Worm (Caenorhabditis elegans) whole organism, L1 larva: ENCODE data around the gene H35B03.2.

Experiments used
- C16A3.4 ChIP-seq: fragments of 150-350 bp; optimal IDR thresholded peaks from 2 replicates; lab custom pipeline; 2014; ENCODE audit warnings: missing biosample characterization, missing genetic modification characterization
- F16B12.6 ChIP-seq: fragments of 150-350 bp; optimal IDR thresholded peaks from 2 replicates; lab custom pipeline; 2014; ENCODE audit warnings: missing biosample characterization, missing genetic modification characterization
- Y116A8C.19 ChIP-seq: sonication (generic microtip); optimal IDR thresholded peaks from 2 replicates; lab custom pipeline; 2016; ENCODE audit warnings: missing compliant biosample characterization, missing genetic modification characterization, borderline replicate concordance
- aha-1 ChIP-seq: fragments of 150-350 bp; optimal IDR thresholded peaks from 2 replicates; lab custom pipeline; 2014; ENCODE audit warnings: missing biosample characterization, missing genetic modification characterization
- alr-1 ChIP-seq: fragments of 200-800 bp; sonication (Bioruptor generic); optimal IDR thresholded peaks from 2 replicates; lab custom pipeline; 2018; ENCODE audit warnings: borderline replicate concordance, mild to moderate bottlenecking, missing genetic modification characterization, missing compliant biosample characterization
- aly-2 ChIP-seq: fragments of 150-350 bp; optimal IDR thresholded peaks from 2 replicates; lab custom pipeline; 2014; ENCODE audit warnings: missing biosample characterization, missing genetic modification characterization
- ama-1 ChIP-seq: fragments of 150-350 bp; optimal IDR thresholded peaks from 2 replicates; lab custom pipeline; 2014
- blmp-1 ChIP-seq: fragments of 150-350 bp; optimal IDR thresholded peaks from 2 replicates; lab custom pipeline; 2014; ENCODE audit warnings: missing biosample characterization, missing genetic modification characterization
- ceh-63 ChIP-seq: fragments of 200-800 bp; sonication (Bioruptor generic); optimal IDR thresholded peaks from 2 replicates; lab custom pipeline; 2018; ENCODE audit warnings: mild to moderate bottlenecking, missing genetic modification characterization, missing compliant biosample characterization
- ceh-8 ChIP-seq: fragments of 200-800 bp; sonication (Bioruptor generic); optimal IDR thresholded peaks from 2 replicates; lab custom pipeline; 2018; ENCODE audit warnings: mild to moderate bottlenecking, missing genetic modification characterization, moderate library complexity, missing compliant biosample characterization
- ceh-82 ChIP-seq, 3 experiments: fragments of 150-350 bp in 1 of 3; sonication (generic microtip) in 2 of 3; optimal IDR thresholded peaks; 2 replicates each; lab custom pipeline; 2014 to 2017; ENCODE audit warnings: missing biosample characterization in 3 of 3, missing genetic modification characterization in 3 of 3
- ceh-88 ChIP-seq: fragments of 200-800 bp; sonication (Bioruptor generic); IDR thresholded peaks from 2 replicates; pipeline ENCODE4 v1.3.6; 2022; ENCODE audit warnings: missing genetic modification characterization, missing compliant biosample characterization
- ceh-90 ChIP-seq: sonication (generic microtip); optimal IDR thresholded peaks from 2 replicates; lab custom pipeline; 2016; ENCODE audit warnings: missing genetic modification characterization, missing compliant biosample characterization
- ces-1 ChIP-seq: fragments of 150-350 bp; optimal IDR thresholded peaks from 2 replicates; lab custom pipeline; 2014; ENCODE audit warnings: missing biosample characterization, missing genetic modification reagents, missing genetic modification characterization
- dsc-1 ChIP-seq: sonication (generic microtip); optimal IDR thresholded peaks from 2 replicates; lab custom pipeline; 2016; ENCODE audit warnings: mild to moderate bottlenecking, missing genetic modification characterization, missing compliant biosample characterization
- efl-1 ChIP-seq, 4 experiments: fragments of 150-350 bp; optimal IDR thresholded peaks in 3 of 4; peaks in 1 of 4; 1 replicate in 1 of 4; 2 replicates in 3 of 4; lab custom pipeline; 2014; ENCODE audit warnings: missing biosample characterization in 2 of 4, missing genetic modification characterization in 2 of 4, missing genetic modification reagents in 2 of 4
- efl-3 ChIP-seq: fragments of 200-800 bp; sonication (Bioruptor generic); optimal IDR thresholded peaks from 2 replicates; lab custom pipeline; 2018; ENCODE audit warnings: mild to moderate bottlenecking, missing genetic modification characterization, missing compliant biosample characterization
- egl-13 ChIP-seq: sonication (generic microtip); optimal IDR thresholded peaks from 2 replicates; lab custom pipeline; 2016; ENCODE audit warnings: missing genotype, missing genetic modification reagents, missing genetic modification characterization, missing compliant biosample characterization
- elt-2 ChIP-seq: sonication (generic microtip); optimal IDR thresholded peaks from 2 replicates; lab custom pipeline; 2016; ENCODE audit warnings: missing genetic modification characterization, mild to moderate bottlenecking, inconsistent platforms, missing compliant biosample characterization, missing genetic modification reagents
- ets-5 ChIP-seq: fragments of 200-800 bp; sonication (Bioruptor generic); IDR thresholded peaks from 2 replicates; pipeline ENCODE4 v1.3.6; 2022; ENCODE audit warnings: missing genetic modification characterization, missing compliant biosample characterization
- fkh-10 ChIP-seq: sonication (generic microtip); optimal IDR thresholded peaks from 2 replicates; lab custom pipeline; 2017; ENCODE audit warnings: missing biosample characterization, missing genetic modification reagents, missing genetic modification characterization
- fkh-8 ChIP-seq: sonication (generic microtip); optimal IDR thresholded peaks from 2 replicates; lab custom pipeline; 2016; ENCODE audit warnings: mild to moderate bottlenecking, missing genetic modification characterization, missing compliant biosample characterization
- hlh-4 ChIP-seq: sonication (generic microtip); optimal IDR thresholded peaks from 2 replicates; lab custom pipeline; 2016; ENCODE audit warnings: mild to moderate bottlenecking, missing genetic modification characterization, missing compliant biosample characterization
- hpl-2 ChIP-seq: fragments of 150-350 bp; optimal IDR thresholded peaks from 2 replicates; lab custom pipeline; 2014; ENCODE audit warnings: missing biosample characterization, missing genetic modification reagents, missing genetic modification characterization
- irx-1 ChIP-seq: sonication (generic microtip); optimal IDR thresholded peaks from 2 replicates; lab custom pipeline; 2016; ENCODE audit warnings: missing genetic modification characterization, missing compliant biosample characterization
- isw-1 ChIP-seq: fragments of 200-800 bp; sonication (Bioruptor generic); IDR thresholded peaks from 2 replicates; pipeline ENCODE4 v1.3.6; 2022; ENCODE audit warnings: missing genetic modification characterization, missing compliant biosample characterization
- jun-1 ChIP-seq: fragments of 150-350 bp; optimal IDR thresholded peaks from 2 replicates; lab custom pipeline; 2014; ENCODE audit warnings: missing biosample characterization, missing genetic modification reagents, missing genetic modification characterization
- lin-15B ChIP-seq: fragments of 150-350 bp; sonication (generic microtip); optimal IDR thresholded peaks from 3 replicates; lab custom pipeline; 2014; ENCODE audit warnings: missing biosample characterization, missing genetic modification characterization
- lin-35 ChIP-seq, 2 experiments: fragments of 150-350 bp; optimal IDR thresholded peaks; 2 replicates each; lab custom pipeline; 2014; ENCODE audit warnings: missing biosample characterization in 2 of 2, missing genetic modification characterization in 2 of 2, missing genetic modification reagents in 2 of 2
- mab-9 ChIP-seq: fragments of 200-800 bp; sonication (Bioruptor generic); IDR thresholded peaks from 2 replicates; pipeline ENCODE4 v1.3.6; 2022; ENCODE audit warnings: missing genetic modification reagents, missing genetic modification characterization, missing compliant biosample characterization
- mdl-1 ChIP-seq, 2 experiments: fragments of 150-350 bp; optimal IDR thresholded peaks; 2 replicates each; lab custom pipeline; 2014 to 2017; ENCODE audit warnings: missing biosample characterization in 2 of 2, missing genetic modification characterization in 2 of 2, inconsistent platforms in 1 of 2
- nhr-11 ChIP-seq: fragments of 150-350 bp; optimal IDR thresholded peaks from 2 replicates; lab custom pipeline; 2014; ENCODE audit warnings: missing biosample characterization, missing genetic modification characterization
- nhr-19 ChIP-seq: fragments of 200-800 bp; sonication (Bioruptor generic); conservative IDR thresholded peaks from 2 replicates; pipeline ENCODE4 v1.3.6; 2022; ENCODE audit warnings: missing genetic modification characterization, missing compliant biosample characterization
- nhr-20 ChIP-seq: sonication (generic microtip); optimal IDR thresholded peaks from 2 replicates; lab custom pipeline; 2016; ENCODE audit warnings: mild to moderate bottlenecking, missing genetic modification characterization, missing compliant biosample characterization
- nhr-237 ChIP-seq: fragments of 150-350 bp; optimal IDR thresholded peaks from 2 replicates; lab custom pipeline; 2014; ENCODE audit warnings: missing biosample characterization, missing genetic modification characterization
- nhr-28 ChIP-seq: fragments of 150-350 bp; optimal IDR thresholded peaks from 2 replicates; lab custom pipeline; 2014; ENCODE audit warnings: missing biosample characterization, missing genetic modification characterization
- nhr-71 ChIP-seq: sonication (generic microtip); optimal IDR thresholded peaks from 2 replicates; lab custom pipeline; 2016; ENCODE audit warnings: mild to moderate bottlenecking, missing genetic modification characterization, moderate library complexity, missing compliant biosample characterization
- nhr-76 ChIP-seq: sonication (generic microtip); optimal IDR thresholded peaks from 2 replicates; lab custom pipeline; 2017; ENCODE audit warnings: missing biosample characterization, missing genetic modification characterization
- nhr-84 ChIP-seq: sonication (generic microtip); optimal IDR thresholded peaks from 2 replicates; lab custom pipeline; 2017; ENCODE audit warnings: missing biosample characterization, missing genetic modification characterization
- nhr-85 ChIP-seq: sonication (generic microtip); peaks from one replicate; lab custom pipeline; 2016; ENCODE audit warnings: missing genetic modification characterization, inconsistent platforms, missing compliant biosample characterization
- nhr-90 ChIP-seq: sonication (generic microtip); optimal IDR thresholded peaks from 2 replicates; lab custom pipeline; 2016; ENCODE audit warnings: mild to moderate bottlenecking, missing genetic modification characterization, missing compliant biosample characterization; ENCODE audit not compliant: poor library complexity
- pax-3 ChIP-seq: fragments of 200-800 bp; sonication (Bioruptor generic); optimal IDR thresholded peaks from 2 replicates; lab custom pipeline; 2018; ENCODE audit warnings: mild to moderate bottlenecking, missing genetic modification characterization, moderate library complexity, missing compliant biosample characterization
- rnt-1 ChIP-seq: sonication (generic microtip); optimal IDR thresholded peaks from 2 replicates; lab custom pipeline; 2016; ENCODE audit warnings: mild to moderate bottlenecking, missing genetic modification characterization, moderate library complexity, missing compliant biosample characterization
- snpc-4 ChIP-seq: fragments of 150-350 bp; optimal IDR thresholded peaks from 2 replicates; lab custom pipeline; 2014; ENCODE audit warnings: missing biosample characterization, missing genetic modification characterization
- sptf-1 ChIP-seq: fragments of 150-350 bp; optimal IDR thresholded peaks from 2 replicates; lab custom pipeline; 2014; ENCODE audit warnings: missing biosample characterization, missing genetic modification characterization
- sup-37 ChIP-seq: fragments of 200-800 bp; sonication (Bioruptor generic); optimal IDR thresholded peaks from 2 replicates; lab custom pipeline; 2018; ENCODE audit warnings: mild to moderate bottlenecking, missing genetic modification characterization, missing compliant biosample characterization
- tbx-2 ChIP-seq: sonication (generic microtip); optimal IDR thresholded peaks from 2 replicates; lab custom pipeline; 2016; ENCODE audit warnings: missing genetic modification characterization, missing compliant biosample characterization
- tlp-1 ChIP-seq: fragments of 150-350 bp; optimal IDR thresholded peaks from 2 replicates; lab custom pipeline; 2014; ENCODE audit warnings: missing biosample characterization, missing genetic modification characterization
- unc-130 ChIP-seq: fragments of 150-350 bp; optimal IDR thresholded peaks from 2 replicates; lab custom pipeline; 2017; ENCODE audit warnings: missing biosample characterization, missing genetic modification characterization, inconsistent platforms
- unc-62 ChIP-seq: fragments of 150-350 bp; optimal IDR thresholded peaks from 2 replicates; lab custom pipeline; 2014; ENCODE audit warnings: missing biosample characterization, missing genetic modification reagents, missing genetic modification characterization
- vab-15 ChIP-seq: sonication (generic microtip); optimal IDR thresholded peaks from 2 replicates; lab custom pipeline; 2017; ENCODE audit warnings: missing genotype, mild to moderate bottlenecking, missing genetic modification characterization, missing compliant biosample characterization
- xbp-1 ChIP-seq: sonication (generic microtip); optimal IDR thresholded peaks from 2 replicates; lab custom pipeline; 2016; ENCODE audit warnings: missing genetic modification characterization, missing compliant biosample characterization
- zip-4 ChIP-seq: fragments of 200-800 bp; sonication (Bioruptor generic); optimal IDR thresholded peaks from 2 replicates; lab custom pipeline; 2018; ENCODE audit warnings: mild to moderate bottlenecking, missing genetic modification characterization, moderate library complexity, missing compliant biosample characterization
- ztf-11 ChIP-seq, 2 experiments: sonication (generic microtip); optimal IDR thresholded peaks; 2 replicates each; lab custom pipeline; 2016 to 2017; ENCODE audit warnings: missing genetic modification characterization in 2 of 2, missing biosample characterization in 1 of 2, missing compliant biosample characterization in 1 of 2

H35B03.2 gene

ce11 chrIV:5764392-5764791 is 32.9 kb upstream of the H35B03.2 start:
- TF ChIP-seq tlp-1 (tag; lab: Kevin White, UChicago) (no peak), C16A3.4 (tag; lab: Kevin White, UChicago) (peak; percentile 51), mdl-1 (tag; optimal IDR thresholded peaks at IDR 0.05; lab: Kevin White, UChicago) (peak in 1 of 2 experiments; percentile 53), irx-1 (tag; lab: Kevin White, UChicago) (no peak), ceh-90 (tag; lab: Kevin White, UChicago) (no peak), nhr-90 (peak; percentile 66), efl-1 (optimal IDR thresholded peaks at IDR 0.05; lab: Kevin White, UChicago) (no peak), efl-1 (GFP tag; optimal IDR thresholded peaks at IDR 0.05 in 1 of 2; lab: Kevin White, UChicago) (peak in 1 of 2 experiments; percentile 44), fkh-10 (no peak), snpc-4 (tag; lab: Kevin White, UChicago) (no peak), nhr-19 (GFP tag; lab: Robert Waterston, UW) (peak; percentile 71), ama-1 (lab: Kevin White, UChicago) (no peak), efl-3 (no peak), ceh-63 (no peak), sup-37 (GFP tag; lab: Kevin White, UChicago) (no peak), rnt-1 (tag; lab: Kevin White, UChicago) (no peak), dsc-1 (tag; lab: Kevin White, UChicago) (no peak), ztf-11 (tag; optimal IDR thresholded peaks at IDR 0.05; lab: Kevin White, UChicago) (no peak), egl-13 (tag; lab: Kevin White, UChicago) (no peak), pax-3 (tag; lab: Kevin White, UChicago) (no peak), elt-2 (tag; lab: Kevin White, UChicago) (no peak), aly-2 (tag; lab: Kevin White, UChicago) (no peak), hlh-4 (tag; lab: Kevin White, UChicago) (no peak), unc-130 (tag; lab: Kevin White, UChicago) (peak; percentile 27), isw-1 (GFP tag; lab: Robert Waterston, UW) (no peak), nhr-84 (tag; lab: Kevin White, UChicago) (no peak), nhr-85 (peak; percentile 95), zip-4 (GFP tag; lab: Kevin White, UChicago) (no peak), lin-15B (no peak), tbx-2 (tag; lab: Kevin White, UChicago) (peak; percentile 66), F16B12.6 (tag; lab: Kevin White, UChicago) (no peak), ceh-88 (GFP tag; lab: Robert Waterston, UW) (no peak), aha-1 (tag; lab: Kevin White, UChicago) (no peak), mab-9 (GFP tag; lab: Robert Waterston, UW) (no peak), unc-62 (GFP tag; lab: Kevin White, UChicago) (no peak), xbp-1 (no peak), vab-15 (tag; lab: Kevin White, UChicago) (peak; percentile 55), ceh-82 (tag; optimal IDR thresholded peaks at IDR 0.05; lab: Kevin White, UChicago) (no peak), blmp-1 (tag; lab: Kevin White, UChicago) (peak; percentile 83), alr-1 (tag; lab: Kevin White, UChicago) (no peak), nhr-11 (tag; lab: Kevin White, UChicago) (no peak), fkh-8 (no peak), nhr-71 (tag; lab: Kevin White, UChicago) (peak; percentile 85), nhr-28 (tag; lab: Kevin White, UChicago) (no peak), jun-1 (tag; lab: Kevin White, UChicago) (no peak), nhr-237 (tag; lab: Kevin White, UChicago) (no peak), lin-35 (GFP tag; optimal IDR thresholded peaks at IDR 0.05; lab: Kevin White, UChicago) (peak in 1 of 2 experiments; percentile 56), ces-1 (GFP tag; lab: Kevin White, UChicago) (no peak), ets-5 (no peak), hpl-2 (no peak), sptf-1 (no peak), Y116A8C.19 (no peak), nhr-20 (tag; lab: Kevin White, UChicago) (peak; percentile 95), nhr-76 (tag; lab: Kevin White, UChicago) (peak; percentile 32), ceh-8 (GFP tag; lab: Kevin White, UChicago) (no peak)
